Worm (Caenorhabditis elegans) whole organism, early embryonic: ENCODE measurements around the gene aff-1.

Experiments
- B0310.2 ChIP-seq: sonication (generic microtip); optimal IDR thresholded peaks from 2 replicates; lab custom pipeline; 2016; ENCODE audit warnings: mild to moderate bottlenecking, missing genetic modification characterization, missing compliant biosample characterization
- ama-1 ChIP-seq: fragments of 150-350 bp; optimal IDR thresholded peaks from 2 replicates; lab custom pipeline; 2014
- ceh-36 ChIP-seq: sonication (generic microtip); optimal IDR thresholded peaks from 2 replicates; lab custom pipeline; 2016; ENCODE audit warnings: missing genetic modification characterization, inconsistent platforms, missing compliant biosample characterization
- flt-1 ChIP-seq: fragments of 200-800 bp; sonication (Bioruptor generic); IDR thresholded peaks from 2 replicates; pipeline ENCODE4 v1.3.6; 2022; ENCODE audit warnings: missing genetic modification characterization, missing compliant biosample characterization
- pes-1 ChIP-seq: fragments of 200-800 bp; sonication (Bioruptor generic); IDR thresholded peaks from 2 replicates; pipeline ENCODE4 v1.3.6; 2022; ENCODE audit warnings: missing genetic modification reagents, missing genetic modification characterization, missing compliant biosample characterization
- sea-1 ChIP-seq: fragments of 200-800 bp; sonication (Bioruptor generic); conservative IDR thresholded peaks from 2 replicates; pipeline ENCODE4 v1.3.6; 2022; ENCODE audit warnings: missing genetic modification characterization, missing compliant biosample characterization
- tra-4 ChIP-seq: sonication (generic microtip); optimal IDR thresholded peaks from 2 replicates; lab custom pipeline; 2017; ENCODE audit warnings: missing genetic modification characterization, missing compliant biosample characterization

DNA sequence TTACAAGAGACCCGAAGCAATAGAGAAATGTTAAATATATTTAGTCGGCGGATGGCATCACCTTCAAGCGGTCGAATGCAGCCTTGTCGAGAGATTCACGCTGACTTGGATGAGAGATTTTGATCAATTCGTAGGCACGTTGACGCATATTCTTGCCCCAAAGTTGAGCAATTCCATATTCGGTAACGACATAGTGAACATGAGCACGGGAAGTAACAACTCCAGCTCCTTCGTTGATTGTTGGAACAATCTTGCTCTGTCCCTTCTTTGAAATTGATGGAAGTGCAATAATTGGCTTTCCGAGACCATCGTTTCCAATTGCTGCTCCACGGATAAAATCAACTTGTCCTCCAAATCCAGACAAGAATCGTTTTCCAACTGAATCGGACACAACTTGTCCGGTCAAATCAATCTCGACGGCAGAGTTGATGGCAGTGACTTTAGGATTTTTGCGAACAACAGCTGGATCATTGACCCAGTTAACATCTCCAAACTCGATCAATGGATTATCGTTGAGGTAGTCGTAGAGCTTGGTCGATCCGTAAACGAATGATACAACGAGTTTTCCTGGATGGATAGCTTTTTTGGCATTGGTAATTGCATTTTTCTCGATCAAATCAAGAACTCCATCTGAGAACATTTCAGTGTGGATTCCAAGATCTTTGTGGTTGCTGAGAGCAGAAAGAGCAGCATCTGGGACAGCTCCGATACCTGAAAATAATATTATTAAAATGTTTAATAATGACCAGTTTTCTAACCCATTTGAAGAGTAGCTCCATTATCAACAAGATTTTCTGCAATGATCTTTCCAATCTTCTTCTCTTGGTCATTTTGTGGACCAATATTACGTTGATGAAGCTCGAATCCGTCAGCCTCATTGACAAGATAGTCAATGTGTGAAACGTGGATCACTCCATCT is 25.4 kb upstream of the aff-1 start:
- TF ChIP-seq B0310.2 (tag; lab: Kevin White, UChicago) (no peak), flt-1 (GFP tag; lab: Robert Waterston, UW) (no peak), ama-1 (lab: Kevin White, UChicago) (no peak), ceh-36 (tag; lab: Kevin White, UChicago) (no peak), sea-1 (GFP tag; lab: Robert Waterston, UW) (no peak), pes-1 (GFP tag; lab: Robert Waterston, UW) (no peak), tra-4 (tag; lab: Kevin White, UChicago) (no peak)
